Worm (Caenorhabditis elegans) whole organism, L3 larva: ENCODE measurements around the gene C02D5.2.

ENCODE experiments used
- hmg-11 ChIP-seq: sonication (generic microtip); optimal IDR thresholded peaks from 2 replicates; lab custom pipeline; 2016; ENCODE audit warnings: missing genetic modification characterization, missing compliant biosample characterization
- jun-1 ChIP-seq: fragments of 150-350 bp; optimal IDR thresholded peaks from 2 replicates; lab custom pipeline; 2014; ENCODE audit warnings: missing biosample characterization, missing genetic modification reagents, missing genetic modification characterization
- lin-15B ChIP-seq: fragments of 150-350 bp; optimal IDR thresholded peaks from 2 replicates; lab custom pipeline; 2014; ENCODE audit warnings: missing biosample characterization, missing genetic modification characterization
- lin-39 ChIP-seq: fragments of 150-350 bp; optimal IDR thresholded peaks from 2 replicates; lab custom pipeline; 2018; ENCODE audit warnings: missing biosample characterization, missing genetic modification reagents, missing genetic modification characterization
- nhr-237 ChIP-seq: fragments of 150-350 bp; optimal IDR thresholded peaks from 2 replicates; lab custom pipeline; 2014; ENCODE audit warnings: missing biosample characterization, missing genetic modification characterization
- pha-4 ChIP-seq: fragments of 150-350 bp; optimal IDR thresholded peaks from 2 replicates; lab custom pipeline; 2014; ENCODE audit warnings: missing biosample characterization, missing genetic modification reagents, missing genetic modification characterization
- unc-62 ChIP-seq: fragments of 150-350 bp; sonication (generic microtip); optimal IDR thresholded peaks from 4 replicates; lab custom pipeline; 2014; ENCODE audit warnings: missing biosample characterization, missing genetic modification reagents, missing genetic modification characterization
- ztf-4 ChIP-seq: fragments of 150-350 bp; optimal IDR thresholded peaks from 2 replicates; lab custom pipeline; 2014; ENCODE audit warnings: missing biosample characterization, missing genetic modification characterization

ce11 chrIII:8573869-8574268, 16.7 kb downstream of the C02D5.2 start:
- TF ChIP-seq pha-4 (tag; lab: Kevin White, UChicago), result no peak
- no peak for TF ChIP-seq hmg-11 (tag; lab: Kevin White, UChicago)
- TF ChIP-seq nhr-237, result no peak
- no peak for TF ChIP-seq jun-1 (tag; lab: Kevin White, UChicago)
- no peak for TF ChIP-seq unc-62
- TF ChIP-seq lin-39 (tag; lab: Kevin White, UChicago), result no peak
- no peak for TF ChIP-seq ztf-4
- TF ChIP-seq lin-15B (tag; lab: Kevin White, UChicago), result no peak
